Worm (Caenorhabditis elegans) whole organism, L4 larva: ENCODE data around the gene ent-2.

ENCODE experiments used
- R02D3.7 ChIP-seq: fragments of 150-350 bp; sonication (generic microtip); optimal IDR thresholded peaks from 3 replicates; lab custom pipeline; 2014; ENCODE audit warnings: missing biosample characterization, missing genetic modification characterization
- T26A8.4 ChIP-seq: fragments of 200-800 bp; sonication (Bioruptor generic); IDR thresholded peaks from 2 replicates; pipeline ENCODE4 v1.3.6; 2022; ENCODE audit warnings: missing genetic modification characterization, missing compliant biosample characterization
- Y48G9A.11 ChIP-seq: fragments of 200-800 bp; sonication (Bioruptor generic); IDR thresholded peaks from 2 replicates; pipeline ENCODE4 v1.3.6; 2022; ENCODE audit warnings: missing genetic modification reagents, missing genetic modification characterization, missing compliant biosample characterization
- ZK546.5 ChIP-seq, 2 experiments: sonication (generic microtip); optimal IDR thresholded peaks; 2 replicates each; lab custom pipeline; 2017; ENCODE audit warnings: missing biosample characterization in 2 of 2, missing genetic modification characterization in 2 of 2
- aha-1 ChIP-seq: fragments of 150-350 bp; peaks from one replicate; lab custom pipeline; 2014; ENCODE audit warnings: missing biosample characterization, missing genetic modification characterization
- attf-4 ChIP-seq: sonication (generic microtip); optimal IDR thresholded peaks from 3 replicates; lab custom pipeline; 2017; ENCODE audit warnings: missing biosample characterization, missing genetic modification characterization
- ceh-20 ChIP-seq: fragments of 200-800 bp; sonication (Bioruptor generic); IDR thresholded peaks from 2 replicates; pipeline ENCODE4 v1.3.6; 2022; ENCODE audit warnings: missing genetic modification reagents, missing genetic modification characterization, missing compliant biosample characterization
- ceh-28 ChIP-seq: fragments of 150-350 bp; optimal IDR thresholded peaks from 2 replicates; lab custom pipeline; 2014; ENCODE audit warnings: missing biosample characterization, missing genetic modification reagents, missing genetic modification characterization
- ceh-82 ChIP-seq: sonication (generic microtip); optimal IDR thresholded peaks from 2 replicates; lab custom pipeline; 2017; ENCODE audit warnings: missing biosample characterization, missing genetic modification characterization
- ctbp-1 ChIP-seq: fragments of 200-800 bp; sonication (Bioruptor generic); IDR thresholded peaks from 2 replicates; pipeline ENCODE4 v1.3.6; 2022; ENCODE audit warnings: missing genetic modification reagents, missing genetic modification characterization, missing compliant biosample characterization
- daf-19 ChIP-seq: fragments of 200-800 bp; sonication (Bioruptor generic); conservative IDR thresholded peaks from 2 replicates; pipeline ENCODE4 v1.3.6; 2022; ENCODE audit warnings: missing genetic modification characterization, missing compliant biosample characterization
- dmd-6 ChIP-seq: fragments of 200-800 bp; sonication (Bioruptor generic); IDR thresholded peaks from 2 replicates; pipeline ENCODE4 v1.3.6; 2022; ENCODE audit warnings: missing genetic modification reagents, missing genetic modification characterization, missing compliant biosample characterization
- dmd-8 ChIP-seq: fragments of 200-800 bp; sonication (Bioruptor generic); IDR thresholded peaks from 2 replicates; pipeline ENCODE4 v1.3.6; 2022; ENCODE audit warnings: missing genetic modification characterization, missing compliant biosample characterization
- dmd-9 ChIP-seq: fragments of 200-800 bp; sonication (Bioruptor generic); IDR thresholded peaks from 2 replicates; pipeline ENCODE4 v1.3.6; 2022; ENCODE audit warnings: missing genetic modification reagents, missing genetic modification characterization, missing compliant biosample characterization
- dve-1 ChIP-seq: sonication (generic microtip); optimal IDR thresholded peaks from 2 replicates; lab custom pipeline; 2017; ENCODE audit warnings: antibody characterized with exemption, mild to moderate bottlenecking, missing genetic modification characterization, missing compliant biosample characterization; ENCODE audit not compliant: insufficient read depth
- egl-43 ChIP-seq: fragments of 200-800 bp; sonication (Bioruptor generic); IDR thresholded peaks from 2 replicates; pipeline ENCODE4 v1.3.6; 2022; ENCODE audit warnings: missing genetic modification reagents, missing genetic modification characterization, missing compliant biosample characterization
- fos-1 ChIP-seq: fragments of 150-350 bp; optimal IDR thresholded peaks from 2 replicates; lab custom pipeline; 2014; ENCODE audit warnings: missing biosample characterization, missing genetic modification characterization
- hlh-11 ChIP-seq: fragments of 200-800 bp; sonication (Bioruptor generic); optimal IDR thresholded peaks from 2 replicates; lab custom pipeline; 2018; ENCODE audit warnings: mild to moderate bottlenecking, missing genetic modification characterization, missing compliant biosample characterization
- lin-1 ChIP-seq: fragments of 200-800 bp; sonication (Bioruptor generic); IDR thresholded peaks from 2 replicates; pipeline ENCODE4 v1.3.6; 2022; ENCODE audit warnings: missing genetic modification reagents, missing genetic modification characterization, missing compliant biosample characterization
- lin-29 ChIP-seq: fragments of 200-800 bp; sonication (Bioruptor generic); IDR thresholded peaks from 2 replicates; pipeline ENCODE4 v1.3.6; 2022; ENCODE audit warnings: missing genetic modification reagents, missing genetic modification characterization, missing compliant biosample characterization
- lin-38 ChIP-seq: fragments of 200-800 bp; sonication (Bioruptor generic); IDR thresholded peaks from 2 replicates; pipeline ENCODE4 v1.3.6; 2022; ENCODE audit warnings: missing genetic modification reagents, missing genetic modification characterization, missing compliant biosample characterization
- lir-3 ChIP-seq: sonication (generic microtip); optimal IDR thresholded peaks from 2 replicates; lab custom pipeline; 2016; ENCODE audit warnings: mild to moderate bottlenecking, missing genetic modification characterization, missing compliant biosample characterization
- lsy-2 ChIP-seq, 2 experiments: fragments of 150-350 bp in 1 of 2; sonication (generic microtip) in 1 of 2; optimal IDR thresholded peaks; 2 replicates each; lab custom pipeline; 2014 to 2017; ENCODE audit warnings: missing biosample characterization in 2 of 2, missing genetic modification characterization in 2 of 2
- madf-5 ChIP-seq, 2 experiments: fragments of 200-800 bp; sonication (Bioruptor generic); IDR thresholded peaks; 2 replicates each; pipeline ENCODE4 v1.3.6; 2022; ENCODE audit warnings: missing compliant biosample characterization in 2 of 2, missing genetic modification characterization in 2 of 2
- madf-9 ChIP-seq: fragments of 200-800 bp; sonication (Bioruptor generic); conservative IDR thresholded peaks from 2 replicates; pipeline ENCODE4 v1.3.6; 2022; ENCODE audit warnings: missing genetic modification reagents, missing genetic modification characterization, missing compliant biosample characterization
- mdl-1 ChIP-seq, 2 experiments: fragments of 150-350 bp in 1 of 2; sonication (generic microtip) in 1 of 2; optimal IDR thresholded peaks; 2 replicates each; lab custom pipeline; 2014 to 2017; ENCODE audit warnings: missing biosample characterization in 2 of 2, missing genetic modification characterization in 2 of 2
- mdt-29 ChIP-seq: fragments of 200-800 bp; sonication (Bioruptor generic); IDR thresholded peaks from 2 replicates; pipeline ENCODE4 v1.3.6; 2022; ENCODE audit warnings: missing genetic modification reagents, missing genetic modification characterization, missing compliant biosample characterization
- mep-1 ChIP-seq: fragments of 150-350 bp; sonication (generic microtip); optimal IDR thresholded peaks from 3 replicates; lab custom pipeline; 2014; ENCODE audit warnings: missing biosample characterization, missing genetic modification characterization
- mes-2 ChIP-seq: sonication (generic microtip); optimal IDR thresholded peaks from 2 replicates; lab custom pipeline; 2016; ENCODE audit warnings: missing genotype, mild to moderate bottlenecking, missing genetic modification characterization, missing compliant biosample characterization; ENCODE audit not compliant: poor library complexity, severe bottlenecking
- mxl-3 ChIP-seq: fragments of 200-800 bp; sonication (Bioruptor generic); optimal IDR thresholded peaks from 2 replicates; lab custom pipeline; 2018; ENCODE audit warnings: mild to moderate bottlenecking, missing genetic modification characterization, missing compliant biosample characterization
- nhr-102 ChIP-seq: sonication (generic microtip); optimal IDR thresholded peaks from 2 replicates; lab custom pipeline; 2016; ENCODE audit warnings: mild to moderate bottlenecking, missing genetic modification characterization, moderate library complexity, missing compliant biosample characterization
- nhr-111 ChIP-seq: fragments of 200-800 bp; sonication (Bioruptor generic); optimal IDR thresholded peaks from 2 replicates; lab custom pipeline; 2018; ENCODE audit warnings: mild to moderate bottlenecking, missing genetic modification characterization, missing compliant biosample characterization
- nhr-237 ChIP-seq: sonication (generic microtip); optimal IDR thresholded peaks from 2 replicates; lab custom pipeline; 2017; ENCODE audit warnings: missing biosample characterization, missing genetic modification characterization
- nhr-25 ChIP-seq: sonication (generic microtip); optimal IDR thresholded peaks from 2 replicates; lab custom pipeline; 2017; ENCODE audit warnings: missing genetic modification characterization, mild to moderate bottlenecking, missing compliant biosample characterization, antibody characterized with exemption, moderate library complexity, borderline replicate concordance; ENCODE audit not compliant: insufficient read depth
- nhr-28 ChIP-seq: fragments of 150-350 bp; optimal IDR thresholded peaks from 2 replicates; lab custom pipeline; 2014; ENCODE audit warnings: missing biosample characterization, missing genetic modification characterization
- nhr-42 ChIP-seq: fragments of 200-800 bp; sonication (Bioruptor generic); IDR thresholded peaks from 2 replicates; pipeline ENCODE4 v1.3.6; 2022; ENCODE audit warnings: missing genetic modification characterization, missing compliant biosample characterization
- nhr-76 ChIP-seq: fragments of 150-350 bp; optimal IDR thresholded peaks from 2 replicates; lab custom pipeline; 2014; ENCODE audit warnings: missing biosample characterization, missing genetic modification characterization
- pha-4 ChIP-seq, 2 experiments: fragments of 150-350 bp in 1 of 2; fragments of 200-800 bp in 1 of 2; sonication (Bioruptor generic) in 1 of 2; IDR thresholded peaks in 1 of 2; optimal IDR thresholded peaks in 1 of 2; 2 replicates each; pipeline versions ENCODE4 v1.3.6 to Lab custom; 2014 to 2022; ENCODE audit warnings: missing genetic modification characterization in 2 of 2, missing genetic modification reagents in 2 of 2, missing biosample characterization in 1 of 2, missing compliant biosample characterization in 1 of 2
- sdz-12 ChIP-seq: fragments of 200-800 bp; sonication (Bioruptor generic); optimal IDR thresholded peaks from 2 replicates; lab custom pipeline; 2018; ENCODE audit warnings: mild to moderate bottlenecking, missing genetic modification characterization, missing compliant biosample characterization
- set-16 ChIP-seq: fragments of 200-800 bp; sonication (Bioruptor generic); IDR thresholded peaks from 2 replicates; pipeline ENCODE4 v1.3.6; 2022; ENCODE audit warnings: missing genetic modification reagents, missing genetic modification characterization, missing compliant biosample characterization
- skn-1 ChIP-seq: fragments of 150-350 bp; optimal IDR thresholded peaks from 2 replicates; lab custom pipeline; 2014; ENCODE audit warnings: missing biosample characterization, missing genetic modification characterization
- snpc-1.2 ChIP-seq: fragments of 200-800 bp; sonication (Bioruptor generic); IDR thresholded peaks from 2 replicates; pipeline ENCODE4 v1.3.6; 2022; ENCODE audit warnings: missing genetic modification reagents, missing genetic modification characterization, missing compliant biosample characterization
- snpc-4 ChIP-seq: fragments of 150-350 bp; optimal IDR thresholded peaks from 2 replicates; lab custom pipeline; 2014; ENCODE audit warnings: missing biosample characterization, missing genetic modification characterization
- spr-3 ChIP-seq: fragments of 200-800 bp; sonication (Bioruptor generic); optimal IDR thresholded peaks from 2 replicates; lab custom pipeline; 2018; ENCODE audit warnings: mild to moderate bottlenecking, missing genetic modification characterization, missing compliant biosample characterization
- tag-97 ChIP-seq: fragments of 200-800 bp; sonication (Bioruptor generic); IDR thresholded peaks from 2 replicates; pipeline ENCODE4 v1.3.6; 2022; ENCODE audit warnings: missing genetic modification characterization, missing compliant biosample characterization
- tra-1 ChIP-seq: fragments of 200-800 bp; sonication (Bioruptor generic); IDR thresholded peaks from 2 replicates; pipeline ENCODE4 v1.3.6; 2022; ENCODE audit warnings: missing genetic modification reagents, missing genetic modification characterization, missing compliant biosample characterization
- unc-39 ChIP-seq: sonication (generic microtip); optimal IDR thresholded peaks from 2 replicates; lab custom pipeline; 2017; ENCODE audit warnings: missing biosample characterization, missing genetic modification characterization
- unc-62 ChIP-seq, 3 experiments: fragments of 150-350 bp in 1 of 3; sonication (generic microtip); optimal IDR thresholded peaks in 2 of 3; peaks in 1 of 3; 1 replicate in 1 of 3; 2 replicates in 2 of 3; lab custom pipeline; 2014 to 2017; ENCODE audit warnings: missing biosample characterization in 3 of 3, missing genetic modification characterization in 3 of 3, missing genetic modification reagents in 3 of 3, missing genotype in 1 of 3

ent-2 gene

ce11 chrX:15606585-15607276 is 5.9 kb downstream of the ent-2 start, which contains the start of gene rab-14:
rab-14 (minus strand) TSS chrX:15606635.
- TF ChIP-seq egl-43 (GFP tag; lab: Robert Waterston, UW) (peak; percentile 86), snpc-4 (tag; lab: Kevin White, UChicago) (no peak), lin-29 (GFP tag; lab: Robert Waterston, UW) (no peak), nhr-25 (tag; lab: Kevin White, UChicago) (peak; percentile 22), dmd-9 (GFP tag; lab: Robert Waterston, UW) (no peak), nhr-76 (tag; lab: Kevin White, UChicago) (no peak), sdz-12 (GFP tag; lab: Kevin White, UChicago) (no peak), nhr-111 (GFP tag; lab: Kevin White, UChicago) (no peak), nhr-42 (GFP tag; lab: Robert Waterston, UW) (peak; percentile 58; the same call in 1 of the 2 replicates), mes-2 (tag; lab: Kevin White, UChicago) (peak; percentile 67), unc-62 (GFP tag; optimal IDR thresholded peaks at IDR 0.05 in 1 of 2; lab: Kevin White, UChicago) (peak in 1 of 2 experiments; percentile 90), unc-62 (tag; optimal IDR thresholded peaks at IDR 0.05; lab: Kevin White, UChicago) (no peak), daf-19 (GFP tag; lab: Robert Waterston, UW) (no peak), ceh-28 (tag; lab: Kevin White, UChicago) (peak; percentile 47), ZK546.5 (tag; optimal IDR thresholded peaks at IDR 0.05; lab: Kevin White, UChicago) (no peak), attf-4 (tag; lab: Kevin White, UChicago) (no peak), madf-9 (GFP tag; lab: Robert Waterston, UW) (peak; percentile 78), Y48G9A.11 (no peak), lin-38 (GFP tag; lab: Robert Waterston, UW) (peak; percentile 52), nhr-102 (no peak), ceh-82 (tag; lab: Kevin White, UChicago) (no peak), aha-1 (tag; lab: Kevin White, UChicago) (peak; percentile 84), fos-1 (tag; lab: Kevin White, UChicago) (no peak), skn-1 (tag; lab: Kevin White, UChicago) (peak; percentile 12), lir-3 (tag; lab: Kevin White, UChicago) (no peak), tag-97 (no peak), nhr-237 (no peak), nhr-28 (tag; lab: Kevin White, UChicago) (peak; percentile 24), lsy-2 (tag; optimal IDR thresholded peaks at IDR 0.05; lab: Kevin White, UChicago) (peak; percentile 58 to 69), mep-1 (tag; lab: Kevin White, UChicago) (peak; percentile 83), hlh-11 (tag; lab: Kevin White, UChicago) (peak; percentile 80), ceh-20 (GFP tag; lab: Robert Waterston, UW) (peak; percentile 57; the same call in 1 of the 2 replicates), unc-39 (tag; lab: Kevin White, UChicago) (no peak), mdt-29 (GFP tag; lab: Robert Waterston, UW) (0 out of 2 replicates have a peak, but pooled peaks have one; percentile 21), dve-1 (tag; lab: Kevin White, UChicago) (peak; percentile 49), T26A8.4 (0 out of 2 replicates have a peak, but pooled peaks have one; percentile 29), lin-1 (GFP tag; lab: Robert Waterston, UW) (no peak), spr-3 (peak; percentile 16), mxl-3 (peak; percentile 77), mdl-1 (tag; optimal IDR thresholded peaks at IDR 0.05; lab: Kevin White, UChicago) (peak; percentile 59 to 93), dmd-8 (GFP tag; lab: Robert Waterston, UW) (0 out of 2 replicates have a peak, but pooled peaks have one; percentile 26), tra-1 (GFP tag; lab: Robert Waterston, UW) (no peak), R02D3.7 (no peak), ctbp-1 (GFP tag; lab: Robert Waterston, UW) (peak; percentile 89), snpc-1.2 (no peak), dmd-6 (GFP tag; lab: Robert Waterston, UW) (peak; percentile 76), madf-5 (GFP tag; IDR thresholded peaks at IDR 0.05; lab: Robert Waterston, UW) (no peak), pha-4 (GFP tag; IDR thresholded peaks at IDR 0.05; lab: Robert Waterston, UW) (peak; percentile 48; the same call in 1 of the 2 replicates), pha-4 (tag; optimal IDR thresholded peaks at IDR 0.05; lab: Kevin White, UChicago) (no peak), set-16 (GFP tag; lab: Robert Waterston, UW) (peak; percentile 56)
